Fruit fly (Drosophila melanogaster) whole organism, prepupa: ENCODE results near the gene Dph5.

Experiments
- CG6854 ChIP-seq: fragments of 200-800 bp; sonication (Bioruptor generic); optimal IDR thresholded peaks from 2 replicates; lab custom pipeline; 2017; ENCODE audit warnings: missing biosample characterization, mild to moderate bottlenecking, missing genetic modification characterization
- CG9139 ChIP-seq: fragments of 200-800 bp; sonication (Bioruptor generic); optimal IDR thresholded peaks from 3 replicates; lab custom pipeline; 2017; ENCODE audit warnings: missing biosample characterization, mild to moderate bottlenecking, missing genetic modification characterization
- Hr4 ChIP-seq: fragments of 200-800 bp; sonication (Bioruptor generic); optimal IDR thresholded peaks from 3 replicates; lab custom pipeline; 2016; ENCODE audit warnings: missing biosample characterization, missing genetic modification characterization
- Lpt ChIP-seq: fragments of 200-800 bp; sonication (Bioruptor generic); optimal IDR thresholded peaks from 3 replicates; lab custom pipeline; 2016; ENCODE audit warnings: missing biosample characterization, missing genetic modification characterization
- Met ChIP-seq: fragments of 200-800 bp; sonication (Bioruptor generic); optimal IDR thresholded peaks from 3 replicates; lab custom pipeline; 2016; ENCODE audit warnings: missing biosample characterization, missing genetic modification characterization
- Sox102F ChIP-seq: fragments of 200-800 bp; sonication (Bioruptor generic); optimal IDR thresholded peaks from 2 replicates; lab custom pipeline; 2016; ENCODE audit warnings: missing biosample characterization, mild to moderate bottlenecking, missing genetic modification characterization
- cyc ChIP-seq: fragments of 200-800 bp; sonication (Bioruptor generic); optimal IDR thresholded peaks from 3 replicates; lab custom pipeline; 2016; ENCODE audit warnings: missing biosample characterization, missing genetic modification characterization
- lz ChIP-seq: fragments of 200-800 bp; sonication (Bioruptor generic); optimal IDR thresholded peaks from 3 replicates; lab custom pipeline; 2016; ENCODE audit warnings: missing biosample characterization, missing genetic modification characterization
- net ChIP-seq: fragments of 200-800 bp; sonication (Bioruptor generic); optimal IDR thresholded peaks from 3 replicates; lab custom pipeline; 2016; ENCODE audit warnings: missing biosample characterization, missing genetic modification characterization

DNA sequence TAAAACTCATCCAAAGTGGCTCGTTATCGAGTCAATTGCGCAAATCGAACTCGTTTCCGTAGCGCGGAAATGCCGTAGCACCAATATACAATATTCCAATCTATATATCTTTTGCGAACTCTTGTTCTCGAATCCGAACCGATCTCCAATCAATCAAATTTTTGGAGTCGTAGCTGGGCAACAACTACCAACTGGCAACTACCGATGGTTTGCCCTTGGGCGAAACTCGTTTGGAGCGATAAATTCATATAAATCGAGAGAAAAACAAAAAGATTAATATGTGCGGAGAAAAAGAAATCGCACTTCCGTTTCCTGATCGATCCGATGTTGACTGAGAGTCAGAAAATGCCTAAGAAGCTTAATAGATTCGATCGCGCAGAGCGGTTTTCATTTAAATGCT, 17.3 kb downstream of the Dph5 start:
- TF ChIP-seq cyc (no peak), Sox102F (GFP tag; lab: Kevin White, UChicago) (no peak), lz (no peak), Met (GFP tag; lab: Kevin White, UChicago) (no peak), net (GFP tag; lab: Kevin White, UChicago) (no peak), Lpt (GFP tag; lab: Kevin White, UChicago) (no peak), CG9139 (GFP tag; lab: Kevin White, UChicago) (no peak), Hr4 (GFP tag; lab: Kevin White, UChicago) (no peak), CG6854 (GFP tag; lab: Kevin White, UChicago) (no peak)
